Worm (Caenorhabditis elegans): ENCODE data around the gene F59A6.12.

ce11 chrII:4989802-4990201 is 22.1 kb downstream of the F59A6.12 start, which contains the start of gene T27F7.12:
- TF ChIP-seq mep-1 (tag; optimal IDR thresholded peaks at IDR 0.05) (no peak), vab-15 (tag; optimal IDR thresholded peaks at IDR 0.05) (no peak), dsc-1 (tag; optimal IDR thresholded peaks at IDR 0.05) (no peak)

All from whole organism, L1 larva.